Fruit fly (Drosophila melanogaster) whole organism, pupa: ENCODE results near the gene CG34135.

Experiments
- CG10348 ChIP-seq: fragments of 200-800 bp; sonication (Bioruptor generic); IDR thresholded peaks from 2 replicates; pipeline ENCODE4 v1.3.6; 2022; ENCODE audit warnings: missing biosample characterization, missing genetic modification characterization
- CG12605 ChIP-seq: fragments of 200-800 bp; sonication (Bioruptor generic); IDR thresholded peaks from 2 replicates; pipeline ENCODE4 v1.3.6; 2022; ENCODE audit warnings: missing biosample characterization, missing genetic modification characterization
- CG13204 ChIP-seq: fragments of 200-800 bp; sonication (Bioruptor generic); optimal IDR thresholded peaks from 2 replicates; lab custom pipeline; 2018; ENCODE audit warnings: missing biosample characterization, mild to moderate bottlenecking, missing genetic modification characterization, moderate library complexity
- CG14655 ChIP-seq: fragments of 200-800 bp; sonication (Bioruptor generic); optimal IDR thresholded peaks from 3 replicates; lab custom pipeline; 2017; ENCODE audit warnings: mild to moderate bottlenecking, missing biosample characterization, missing genetic modification reagents, missing genetic modification characterization
- CG15710 ChIP-seq: fragments of 200-800 bp; sonication (Bioruptor generic); optimal IDR thresholded peaks from 2 replicates; lab custom pipeline; 2018; ENCODE audit warnings: missing biosample characterization, mild to moderate bottlenecking, missing genetic modification characterization, moderate library complexity
- CG17806 ChIP-seq: fragments of 200-800 bp; sonication (Bioruptor generic); optimal IDR thresholded peaks from 2 replicates; lab custom pipeline; 2018; ENCODE audit warnings: missing biosample characterization, mild to moderate bottlenecking, missing genetic modification characterization, moderate library complexity
- CG32121 ChIP-seq: fragments of 200-800 bp; sonication (Bioruptor generic); IDR thresholded peaks from 2 replicates; pipeline ENCODE4 v1.3.6; 2022; ENCODE audit warnings: missing biosample characterization, missing genetic modification characterization
- CG34367 ChIP-seq: fragments of 200-800 bp; sonication (Bioruptor generic); optimal IDR thresholded peaks from 2 replicates; lab custom pipeline; 2018; ENCODE audit warnings: missing biosample characterization, mild to moderate bottlenecking, missing genetic modification characterization
- CG8159 ChIP-seq: fragments of 200-800 bp; sonication (Bioruptor generic); optimal IDR thresholded peaks from 3 replicates; lab custom pipeline; 2018; ENCODE audit warnings: missing biosample characterization, mild to moderate bottlenecking, missing genetic modification characterization, moderate library complexity
- CG8301 ChIP-seq: fragments of 200-800 bp; sonication (Bioruptor generic); optimal IDR thresholded peaks from 2 replicates; lab custom pipeline; 2018; ENCODE audit warnings: missing biosample characterization, mild to moderate bottlenecking, missing genetic modification characterization
- CG9948 ChIP-seq: fragments of 200-800 bp; sonication (Bioruptor generic); optimal IDR thresholded peaks from 2 replicates; lab custom pipeline; 2018; ENCODE audit warnings: missing biosample characterization, mild to moderate bottlenecking, missing genetic modification characterization, moderate library complexity
- D1 ChIP-seq: fragments of 200-800 bp; sonication (Bioruptor generic); optimal IDR thresholded peaks from 2 replicates; lab custom pipeline; 2018; ENCODE audit warnings: missing biosample characterization, mild to moderate bottlenecking, missing genetic modification characterization, moderate library complexity
- EcR ChIP-seq: fragments of 200-800 bp; sonication (Bioruptor generic); optimal IDR thresholded peaks from 3 replicates; lab custom pipeline; 2019; ENCODE audit warnings: missing biosample characterization, missing genetic modification characterization, mild to moderate bottlenecking, moderate library complexity, missing genetic modification reagents
- Ets98B ChIP-seq: fragments of 200-800 bp; sonication (Bioruptor generic); IDR thresholded peaks from 2 replicates; pipeline ENCODE4 v1.3.6; 2022; ENCODE audit warnings: missing biosample characterization, missing genetic modification characterization
- Pif1A ChIP-seq: fragments of 200-800 bp; sonication (Bioruptor generic); optimal IDR thresholded peaks from 3 replicates; lab custom pipeline; 2016; ENCODE audit warnings: missing biosample characterization, missing genetic modification characterization
- Pif1B ChIP-seq: fragments of 200-800 bp; sonication (Bioruptor generic); optimal IDR thresholded peaks from 3 replicates; lab custom pipeline; 2016; ENCODE audit warnings: missing biosample characterization, missing genetic modification characterization
- Snoo ChIP-seq: fragments of 200-800 bp; sonication (Bioruptor generic); optimal IDR thresholded peaks from 3 replicates; lab custom pipeline; 2017; ENCODE audit warnings: missing biosample characterization, mild to moderate bottlenecking, missing genetic modification characterization, inconsistent platforms
- fd96Ca ChIP-seq: fragments of 200-800 bp; sonication (Bioruptor generic); IDR thresholded peaks from 3 replicates; pipeline ENCODE4 v1.3.6; 2022; ENCODE audit warnings: missing biosample characterization, missing genetic modification characterization
- gl ChIP-seq: fragments of 200-800 bp; sonication (Bioruptor generic); optimal IDR thresholded peaks from 2 replicates; lab custom pipeline; 2018; ENCODE audit warnings: missing biosample characterization, mild to moderate bottlenecking, missing genetic modification characterization

The CG34135 gene

dm6 chr3R:8700660-8701059 lies 67.3 kb downstream of the CG34135 start:
- TF ChIP-seq CG8159 (no peak), gl (no peak), Pif1A (GFP tag; lab: Kevin White, UChicago) (no peak), CG34367 (tag; lab: Kevin White, UChicago) (no peak), CG12605 (GFP tag; lab: Robert Waterston, UW) (no peak), D1 (tag; lab: Kevin White, UChicago) (no peak), CG17806 (no peak), CG9948 (tag; lab: Kevin White, UChicago) (no peak), CG14655 (GFP tag; lab: Kevin White, UChicago) (no peak), CG32121 (GFP tag; lab: Robert Waterston, UW) (no peak), CG10348 (GFP tag; lab: Robert Waterston, UW) (no peak), CG13204 (GFP tag; lab: Kevin White, UChicago) (no peak), CG8301 (no peak), EcR (GFP tag; lab: Kevin White, UChicago) (no peak), Snoo (tag; lab: Kevin White, UChicago) (no peak)

DNA sequence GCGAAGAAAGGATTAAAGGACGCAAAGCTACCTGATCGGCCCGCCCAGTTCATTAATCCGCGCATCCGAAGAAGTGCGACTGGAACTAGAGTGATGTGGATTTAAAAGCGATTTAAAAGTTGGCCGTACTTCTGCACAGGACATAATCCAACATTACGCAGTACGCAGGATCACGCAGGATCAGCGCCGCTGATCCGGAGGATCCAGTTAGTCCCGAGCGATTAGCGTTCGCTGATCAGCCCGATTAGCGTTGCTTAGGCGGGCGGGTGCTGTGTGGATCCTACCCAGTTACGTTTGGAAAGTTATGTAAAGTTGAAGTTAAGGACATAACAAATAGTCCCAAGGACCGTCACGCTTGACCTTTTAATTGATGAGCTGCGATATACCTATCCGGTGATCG lies 68.8 kb downstream of the CG34135 start:
- TF ChIP-seq fd96Ca (GFP tag; lab: Robert Waterston, UW) (no peak), CG15710 (tag; lab: Kevin White, UChicago) (no peak), CG17806 (no peak), D1 (tag; lab: Kevin White, UChicago) (no peak), Pif1B (GFP tag; lab: Kevin White, UChicago) (no peak), CG12605 (GFP tag; lab: Robert Waterston, UW) (no peak), CG34367 (tag; lab: Kevin White, UChicago) (no peak), Ets98B (GFP tag; lab: Robert Waterston, UW) (no peak), CG10348 (GFP tag; lab: Robert Waterston, UW) (no peak), CG8301 (no peak), CG8159 (no peak), CG32121 (GFP tag; lab: Robert Waterston, UW) (no peak), CG13204 (GFP tag; lab: Kevin White, UChicago) (no peak)
- TF ChIP-seq, all 21 proteins: peak for 0
